Fruit fly (Drosophila melanogaster) whole organism, adult: ENCODE data around the gene ftz-f1.

Experiments used
- CG11617 ChIP-seq: fragments of 200-800 bp; sonication (Bioruptor generic); optimal IDR thresholded peaks from 2 replicates; lab custom pipeline; 2017; ENCODE audit warnings: mild to moderate bottlenecking, missing biosample characterization, missing genetic modification reagents, missing genetic modification characterization
- CG12768 ChIP-seq: fragments of 200-800 bp; sonication (Bioruptor generic); optimal IDR thresholded peaks from 2 replicates; lab custom pipeline; 2017; ENCODE audit warnings: missing biosample characterization, missing genetic modification characterization, mild to moderate bottlenecking, moderate library complexity, missing genetic modification reagents
- CG14711 ChIP-seq: fragments of 200-800 bp; sonication (Bioruptor generic); optimal IDR thresholded peaks from 2 replicates; lab custom pipeline; 2018; ENCODE audit warnings: missing biosample characterization, mild to moderate bottlenecking, missing genetic modification characterization, moderate library complexity
- CG1620 ChIP-seq: fragments of 200-800 bp; sonication (Bioruptor generic); optimal IDR thresholded peaks from 2 replicates; lab custom pipeline; 2016; ENCODE audit warnings: missing biosample characterization, missing genetic modification characterization
- CG33017 ChIP-seq: fragments of 200-800 bp; sonication (Bioruptor generic); optimal IDR thresholded peaks from 2 replicates; lab custom pipeline; 2018; ENCODE audit warnings: missing biosample characterization, mild to moderate bottlenecking, missing genetic modification characterization, moderate library complexity
- CG5204 ChIP-seq: fragments of 200-800 bp; sonication (Bioruptor generic); optimal IDR thresholded peaks from 2 replicates; lab custom pipeline; 2016; ENCODE audit warnings: missing biosample characterization, missing genetic modification characterization
- CG7045 ChIP-seq: fragments of 200-800 bp; sonication (Bioruptor generic); optimal IDR thresholded peaks from 2 replicates; lab custom pipeline; 2017; ENCODE audit warnings: missing biosample characterization, mild to moderate bottlenecking, missing genetic modification characterization
- CG7101 ChIP-seq: fragments of 200-800 bp; sonication (Bioruptor generic); optimal IDR thresholded peaks from 2 replicates; lab custom pipeline; 2018; ENCODE audit warnings: missing biosample characterization, mild to moderate bottlenecking, missing genetic modification characterization, moderate library complexity
- Clk ChIP-seq: fragments of 200-800 bp; sonication (Bioruptor generic); optimal IDR thresholded peaks from 2 replicates; lab custom pipeline; 2017; ENCODE audit warnings: missing biosample characterization, missing genetic modification characterization
- Crg-1 ChIP-seq: fragments of 200-800 bp; sonication (Bioruptor generic); optimal IDR thresholded peaks from 2 replicates; lab custom pipeline; 2016; ENCODE audit warnings: missing biosample characterization, missing genetic modification characterization
- Hr96 ChIP-seq: fragments of 200-800 bp; sonication (Bioruptor generic); optimal IDR thresholded peaks from 2 replicates; lab custom pipeline; 2016; ENCODE audit warnings: missing biosample characterization, missing genetic modification characterization
- Mnt ChIP-seq: fragments of 200-800 bp; sonication (Bioruptor generic); optimal IDR thresholded peaks from 2 replicates; lab custom pipeline; 2016; ENCODE audit warnings: missing biosample characterization, mild to moderate bottlenecking, missing genetic modification characterization
- bab1 ChIP-seq: fragments of 200-800 bp; sonication (Bioruptor generic); optimal IDR thresholded peaks from 3 replicates; lab custom pipeline; 2019; ENCODE audit warnings: missing biosample characterization, mild to moderate bottlenecking, missing genetic modification characterization, moderate library complexity
- cic ChIP-seq: fragments of 200-800 bp; sonication (Bioruptor generic); optimal IDR thresholded peaks from 2 replicates; lab custom pipeline; 2017; ENCODE audit warnings: missing biosample characterization, mild to moderate bottlenecking, missing genetic modification characterization, moderate library complexity
- cnc ChIP-seq, 2 experiments: fragments of >200 bp; optimal IDR thresholded peaks; 2 replicates each; lab custom pipeline; 2017
- kay ChIP-seq: fragments of 200-800 bp; sonication (Bioruptor generic); peaks from one replicate; lab custom pipeline; 2016; ENCODE audit warnings: missing biosample characterization, missing genetic modification characterization, borderline replicate concordance
- ovo ChIP-seq: fragments of 200-800 bp; sonication (Bioruptor generic); optimal IDR thresholded peaks from 2 replicates; lab custom pipeline; 2016; ENCODE audit warnings: missing biosample characterization, missing genetic modification characterization
- pad ChIP-seq: fragments of 200-800 bp; sonication (Bioruptor generic); optimal IDR thresholded peaks from 3 replicates; lab custom pipeline; 2017; ENCODE audit warnings: missing biosample characterization, missing genetic modification characterization, mild to moderate bottlenecking, moderate library complexity, missing genetic modification reagents
- tj ChIP-seq: fragments of 200-800 bp; sonication (Bioruptor generic); optimal IDR thresholded peaks from 3 replicates; lab custom pipeline; 2017; ENCODE audit warnings: missing biosample characterization, mild to moderate bottlenecking, missing genetic modification characterization, moderate library complexity
- toe ChIP-seq: fragments of 200-800 bp; sonication (Bioruptor generic); optimal IDR thresholded peaks from 2 replicates; lab custom pipeline; 2016; ENCODE audit warnings: missing biosample characterization, missing genetic modification characterization

The ftz-f1 gene

dm6 chr3L:18813963-18814647, 13.0 kb upstream of the ftz-f1 start:
- TF ChIP-seq Hr96 (GFP tag; lab: Kevin White, UChicago) (no peak), CG1620 (GFP tag; lab: Kevin White, UChicago) (no peak), kay (GFP tag; lab: Kevin White, UChicago) (peak; percentile 68), CG33017 (peak; percentile 60), cic (GFP tag; lab: Kevin White, UChicago) (peak; percentile 90), toe (no peak), Mnt (GFP tag; lab: Kevin White, UChicago) (peak; percentile 84), ovo (peak; percentile 91), Clk (GFP tag; lab: Kevin White, UChicago) (peak; percentile 73), pad (GFP tag; lab: Kevin White, UChicago) (peak; percentile 67), CG7101 (tag; lab: Kevin White, UChicago) (peak; percentile 81), CG11617 (GFP tag; lab: Kevin White, UChicago) (peak; percentile 79), tj (GFP tag; lab: Kevin White, UChicago) (peak; percentile 84), CG12768 (peak; percentile 65), bab1 (peak; percentile 17), CG5204 (GFP tag; lab: Kevin White, UChicago) (no peak), CG7045 (peak; percentile 83), cnc (optimal IDR thresholded peaks at IDR 0.05; lab: Kevin White, UChicago) (no peak), CG14711 (tag; lab: Kevin White, UChicago) (peak; percentile 40), Crg-1 (peak; percentile 78)

dm6 chr3L:18812141-18812736, 11.1 kb upstream of the ftz-f1 start:
- TF ChIP-seq cic (GFP tag; lab: Kevin White, UChicago) (peak; percentile 21), CG12768 (no peak), CG11617 (GFP tag; lab: Kevin White, UChicago) (no peak), kay (GFP tag; lab: Kevin White, UChicago) (peak; percentile 90), CG7101 (tag; lab: Kevin White, UChicago) (no peak), CG1620 (GFP tag; lab: Kevin White, UChicago) (no peak), Mnt (GFP tag; lab: Kevin White, UChicago) (no peak), Crg-1 (no peak), tj (GFP tag; lab: Kevin White, UChicago) (no peak)

dm6 chr3L:18810469-18810868, 9.4 kb upstream of the ftz-f1 start:
- TF ChIP-seq kay (GFP tag; lab: Kevin White, UChicago) (peak; percentile 75), CG7101 (tag; lab: Kevin White, UChicago) (no peak), cic (GFP tag; lab: Kevin White, UChicago) (peak; percentile 71), CG5204 (GFP tag; lab: Kevin White, UChicago) (no peak), CG33017 (peak; percentile 36), CG12768 (peak; percentile 16)

- TF ChIP-seq CG7101 (tag; lab: Kevin White, UChicago) = no peak
- TF ChIP-seq Mnt (GFP tag; lab: Kevin White, UChicago) = no peak
- TF ChIP-seq CG5204 (GFP tag; lab: Kevin White, UChicago) = no peak
- no peak for TF ChIP-seq ovo
- TF ChIP-seq Clk (GFP tag; lab: Kevin White, UChicago) = no peak
- TF ChIP-seq bab1 = no peak
- no peak for TF ChIP-seq CG14711 (tag; lab: Kevin White, UChicago)
- no peak for TF ChIP-seq CG33017
- no peak for TF ChIP-seq CG1620 (GFP tag; lab: Kevin White, UChicago)
- TF ChIP-seq CG7045 = no peak
- TF ChIP-seq kay (GFP tag; lab: Kevin White, UChicago) = no peak
These were observed 8.0 kb upstream of the ftz-f1 start for dm6 chr3L:18809067-18809466.

dm6 chr3L:18800100-18800841, 838 bp downstream of the ftz-f1 start:
- TF ChIP-seq Mnt (GFP tag; lab: Kevin White, UChicago) (peak; percentile 69), CG12768 (no peak), tj (GFP tag; lab: Kevin White, UChicago) (peak; percentile 10), bab1 (no peak), pad (GFP tag; lab: Kevin White, UChicago) (peak; percentile 82), CG7045 (no peak), kay (GFP tag; lab: Kevin White, UChicago) (peak; percentile 98), CG33017 (peak; percentile 37), cic (GFP tag; lab: Kevin White, UChicago) (peak; percentile 70), CG5204 (GFP tag; lab: Kevin White, UChicago) (no peak)

- no peak for TF ChIP-seq CG7101 (tag; lab: Kevin White, UChicago)
- TF ChIP-seq Clk (GFP tag; lab: Kevin White, UChicago) = no peak
- no peak for TF ChIP-seq tj (GFP tag; lab: Kevin White, UChicago)
- TF ChIP-seq CG7045 = no peak
- peak; percentile 71 for TF ChIP-seq kay (GFP tag; lab: Kevin White, UChicago)
- TF ChIP-seq CG33017 = no peak
- no peak for TF ChIP-seq cnc (optimal IDR thresholded peaks at IDR 0.05; lab: Kevin White, UChicago)
These were observed 1.5 kb downstream of the ftz-f1 start for dm6 chr3L:18799508-18800062.
